Fruit fly (Drosophila melanogaster) whole organism, pupa: ENCODE results near the gene CG33124.
A peak's percentile ranks its signal among the peaks of the same experiment; 100 is the strongest.

Experiments
- CG15710 ChIP-seq: fragments of 200-800 bp; sonication (Bioruptor generic); optimal IDR thresholded peaks from 2 replicates; lab custom pipeline; 2018; ENCODE audit warnings: missing biosample characterization, mild to moderate bottlenecking, missing genetic modification characterization, moderate library complexity
- CG32121 ChIP-seq: fragments of 200-800 bp; sonication (Bioruptor generic); IDR thresholded peaks from 2 replicates; pipeline ENCODE4 v1.3.6; 2022; ENCODE audit warnings: missing biosample characterization, missing genetic modification characterization
- CG34367 ChIP-seq: fragments of 200-800 bp; sonication (Bioruptor generic); optimal IDR thresholded peaks from 2 replicates; lab custom pipeline; 2018; ENCODE audit warnings: missing biosample characterization, mild to moderate bottlenecking, missing genetic modification characterization
- CG4496 ChIP-seq: fragments of 200-800 bp; sonication (Bioruptor generic); IDR thresholded peaks from 3 replicates; pipeline ENCODE4 v1.3.6; 2022; ENCODE audit warnings: missing biosample characterization, missing genetic modification characterization
- CG8159 ChIP-seq: fragments of 200-800 bp; sonication (Bioruptor generic); optimal IDR thresholded peaks from 3 replicates; lab custom pipeline; 2018; ENCODE audit warnings: missing biosample characterization, mild to moderate bottlenecking, missing genetic modification characterization, moderate library complexity
- CG9948 ChIP-seq: fragments of 200-800 bp; sonication (Bioruptor generic); optimal IDR thresholded peaks from 2 replicates; lab custom pipeline; 2018; ENCODE audit warnings: missing biosample characterization, mild to moderate bottlenecking, missing genetic modification characterization, moderate library complexity
- D1 ChIP-seq: fragments of 200-800 bp; sonication (Bioruptor generic); optimal IDR thresholded peaks from 2 replicates; lab custom pipeline; 2018; ENCODE audit warnings: missing biosample characterization, mild to moderate bottlenecking, missing genetic modification characterization, moderate library complexity
- EcR ChIP-seq: fragments of 200-800 bp; sonication (Bioruptor generic); optimal IDR thresholded peaks from 3 replicates; lab custom pipeline; 2019; ENCODE audit warnings: missing biosample characterization, missing genetic modification characterization, mild to moderate bottlenecking, moderate library complexity, missing genetic modification reagents
- Pif1A ChIP-seq: fragments of 200-800 bp; sonication (Bioruptor generic); optimal IDR thresholded peaks from 3 replicates; lab custom pipeline; 2016; ENCODE audit warnings: missing biosample characterization, missing genetic modification characterization
- Pif1B ChIP-seq: fragments of 200-800 bp; sonication (Bioruptor generic); optimal IDR thresholded peaks from 3 replicates; lab custom pipeline; 2016; ENCODE audit warnings: missing biosample characterization, missing genetic modification characterization
- fd96Ca ChIP-seq: fragments of 200-800 bp; sonication (Bioruptor generic); IDR thresholded peaks from 3 replicates; pipeline ENCODE4 v1.3.6; 2022; ENCODE audit warnings: missing biosample characterization, missing genetic modification characterization
- gl ChIP-seq: fragments of 200-800 bp; sonication (Bioruptor generic); optimal IDR thresholded peaks from 2 replicates; lab custom pipeline; 2018; ENCODE audit warnings: missing biosample characterization, mild to moderate bottlenecking, missing genetic modification characterization

DNA sequence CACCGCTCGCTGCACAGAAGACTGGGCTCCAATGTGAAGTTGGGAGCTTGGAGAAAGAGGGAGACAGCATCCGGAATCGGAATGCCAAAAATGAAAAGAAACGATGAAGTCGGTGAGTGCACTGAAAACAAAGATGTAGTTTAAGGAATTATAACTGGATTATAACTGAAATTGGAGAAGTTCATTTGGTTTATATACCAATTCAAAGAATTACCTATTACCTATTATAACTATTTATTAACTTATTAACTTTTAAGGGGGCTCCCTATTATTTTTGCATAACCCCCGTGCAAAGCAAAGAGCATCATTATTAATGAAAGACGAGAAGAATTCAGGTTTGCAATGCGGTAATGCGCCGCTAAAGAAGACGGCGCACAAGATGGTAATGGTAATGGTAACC is 24.2 kb downstream of the CG33124 start:
- TF ChIP-seq CG34367 (peak; percentile 1), CG9948 (tag; lab: Kevin White, UChicago) (peak; percentile 21), EcR (GFP tag; lab: Kevin White, UChicago) (no peak), CG8159 (peak; percentile 48), CG32121 (peak; percentile 25; the same call in 1 of the 2 replicates), Pif1A (GFP tag; lab: Kevin White, UChicago) (peak; percentile 55), fd96Ca (GFP tag; lab: Robert Waterston, UW) (no peak), CG4496 (GFP tag; lab: Robert Waterston, UW) (peak; percentile 56; the same call in 1 of the 3 replicates), Pif1B (peak; percentile 62), CG15710 (tag; lab: Kevin White, UChicago) (no peak), D1 (tag; lab: Kevin White, UChicago) (no peak), gl (tag; lab: Kevin White, UChicago) (no peak)
